Worm (Caenorhabditis elegans) whole organism, early embryonic: Measurements from ENCODE around the gene myo-2.

Experiments
- ama-1 ChIP-seq: fragments of 150-350 bp; optimal IDR thresholded peaks from 2 replicates; lab custom pipeline; 2014
- ceh-36 ChIP-seq: sonication (generic microtip); optimal IDR thresholded peaks from 2 replicates; lab custom pipeline; 2016; ENCODE audit warnings: missing genetic modification characterization, inconsistent platforms, missing compliant biosample characterization
- flt-1 ChIP-seq: fragments of 200-800 bp; sonication (Bioruptor generic); IDR thresholded peaks from 2 replicates; pipeline ENCODE4 v1.3.6; 2022; ENCODE audit warnings: missing genetic modification characterization, missing compliant biosample characterization
- pes-1 ChIP-seq: fragments of 200-800 bp; sonication (Bioruptor generic); IDR thresholded peaks from 2 replicates; pipeline ENCODE4 v1.3.6; 2022; ENCODE audit warnings: missing genetic modification reagents, missing genetic modification characterization, missing compliant biosample characterization
- sea-1 ChIP-seq: fragments of 200-800 bp; sonication (Bioruptor generic); conservative IDR thresholded peaks from 2 replicates; pipeline ENCODE4 v1.3.6; 2022; ENCODE audit warnings: missing genetic modification characterization, missing compliant biosample characterization
- tbx-11 ChIP-seq: fragments of 200-800 bp; sonication (Bioruptor generic); IDR thresholded peaks from 2 replicates; pipeline ENCODE4 v1.3.6; 2022; ENCODE audit warnings: missing genetic modification characterization, missing compliant biosample characterization
- tbx-37 ChIP-seq: fragments of 200-800 bp; sonication (Bioruptor generic); conservative IDR thresholded peaks from 2 replicates; pipeline ENCODE4 v1.3.6; 2022; ENCODE audit warnings: missing genetic modification reagents, missing genetic modification characterization, missing compliant biosample characterization

- TF ChIP-seq flt-1 (GFP tag; lab: Robert Waterston, UW): no peak
- no peak for TF ChIP-seq ama-1
- TF ChIP-seq pes-1 (GFP tag; lab: Robert Waterston, UW): no peak
- TF ChIP-seq ceh-36 (tag; lab: Kevin White, UChicago): no peak
- no peak for TF ChIP-seq tbx-11 (GFP tag; lab: Robert Waterston, UW)
- TF ChIP-seq tbx-37 (GFP tag; lab: Robert Waterston, UW): no peak
- TF ChIP-seq sea-1: no peak
Measured at ce11 chrX:12500777-12501176, 32.9 kb downstream of the myo-2 start.
